Fruit fly (Drosophila melanogaster): ENCODE results near the gene Or67d.

Or67d gene

dm6 chr3L:10262827-10263226 is 10.2 kb upstream of the Or67d start (continued):
- TF ChIP-seq svp (GFP tag), result peak; percentile 67
- peak; percentile 2 for TF ChIP-seq Eip75B (GFP tag; optimal IDR thresholded peaks at IDR 0.05)
- peak; percentile 27 for TF ChIP-seq dsx (GFP tag; optimal IDR thresholded peaks at IDR 0.05; ENCODE audit: poor library complexity, severe bottlenecking)

dm6 chr3L:10267011-10267410 is 6.0 kb upstream of the Or67d start, which contains the start of gene can:
Gene can, minus strand, starts transcription at chr3L:10267111.
- TF ChIP-seq CG6163 (GFP tag; IDR thresholded peaks at IDR 0.05) (no peak), CG4318 (GFP tag; optimal IDR thresholded peaks at IDR 0.05) (no peak), CG11762 (GFP tag; optimal IDR thresholded peaks at IDR 0.05; ENCODE audit: insufficient read depth) (no peak), CG11294 (GFP tag; IDR thresholded peaks at IDR 0.05) (no peak), CG16779 (tag; optimal IDR thresholded peaks at IDR 0.05) (no peak), acj6 (GFP tag; optimal IDR thresholded peaks at IDR 0.05) (no peak), Met (GFP tag; optimal IDR thresholded peaks at IDR 0.05) (no peak), esn (GFP tag; optimal IDR thresholded peaks at IDR 0.05) (no peak), CG8632 (GFP tag; optimal IDR thresholded peaks at IDR 0.05) (no peak), CG3919 (GFP tag; optimal IDR thresholded peaks at IDR 0.05) (no peak), CG6854 (GFP tag; optimal IDR thresholded peaks at IDR 0.05) (no peak), Blimp-1 (GFP tag; optimal IDR thresholded peaks at IDR 0.05) (no peak), Eip93F (GFP tag; optimal IDR thresholded peaks at IDR 0.05) (no peak), cyc (GFP tag; optimal IDR thresholded peaks at IDR 0.05) (no peak), pdm3 (GFP tag; optimal IDR thresholded peaks at IDR 0.05) (no peak), Sox14 (GFP tag; optimal IDR thresholded peaks at IDR 0.05) (no peak), OdsH (GFP tag; optimal IDR thresholded peaks at IDR 0.05) (no peak), CG9139 (GFP tag; optimal IDR thresholded peaks at IDR 0.05) (no peak), spab (GFP tag; optimal IDR thresholded peaks at IDR 0.05) (no peak)

- TF ChIP-seq Ets21C (GFP tag; optimal IDR thresholded peaks at IDR 0.05), result peak; percentile 16
- TF ChIP-seq CG9139 (GFP tag; optimal IDR thresholded peaks at IDR 0.05), result no peak
- peak; percentile 55 for TF ChIP-seq Met (GFP tag; optimal IDR thresholded peaks at IDR 0.05)
- peak; percentile 35 for TF ChIP-seq achi (GFP tag; optimal IDR thresholded peaks at IDR 0.05)
- peak; percentile 20 for TF ChIP-seq topi (GFP tag; optimal IDR thresholded peaks at IDR 0.05)
- TF ChIP-seq Hr38 (GFP tag; optimal IDR thresholded peaks at IDR 0.05), result no peak
- TF ChIP-seq CG11902 (GFP tag; optimal IDR thresholded peaks at IDR 0.05), result no peak
- TF ChIP-seq svp (GFP tag), result peak; percentile 83
- no peak for TF ChIP-seq Eip93F (GFP tag; optimal IDR thresholded peaks at IDR 0.05)
- TF ChIP-seq CG3032 (tag; optimal IDR thresholded peaks at IDR 0.05), result peak; percentile 14
- TF ChIP-seq Ets96B (tag; optimal IDR thresholded peaks at IDR 0.05), result peak; percentile 14
- TF ChIP-seq Blimp-1 (GFP tag; optimal IDR thresholded peaks at IDR 0.05), result no peak
- peak; percentile 42 for TF ChIP-seq vri (GFP tag; optimal IDR thresholded peaks at IDR 0.05)
- TF ChIP-seq CG16779 (tag; optimal IDR thresholded peaks at IDR 0.05), result no peak
- no peak for TF ChIP-seq fkh (GFP tag; optimal IDR thresholded peaks at IDR 0.05)
- peak; percentile 10 for TF ChIP-seq Sox14 (GFP tag; optimal IDR thresholded peaks at IDR 0.05)
- no peak for TF ChIP-seq net (GFP tag; optimal IDR thresholded peaks at IDR 0.05)
- TF ChIP-seq CG10669 (GFP tag; optimal IDR thresholded peaks at IDR 0.05), result peak; percentile 8
- no peak for TF ChIP-seq CG6276 (GFP tag; optimal IDR thresholded peaks at IDR 0.05)
- TF ChIP-seq CG31627 (GFP tag; optimal IDR thresholded peaks at IDR 0.05), result peak; percentile 63
- TF ChIP-seq CG4318 (GFP tag; optimal IDR thresholded peaks at IDR 0.05), result no peak
- peak; percentile 9 for TF ChIP-seq OdsH (GFP tag; optimal IDR thresholded peaks at IDR 0.05)
- no peak for TF ChIP-seq salr (GFP tag; optimal IDR thresholded peaks at IDR 0.05)
- TF ChIP-seq ss (GFP tag; optimal IDR thresholded peaks at IDR 0.05), result peak in 1 of 2 experiments; percentile 40
- peak; percentile 52 for TF ChIP-seq Hr39 (GFP tag; optimal IDR thresholded peaks at IDR 0.05)
- no peak for TF ChIP-seq Sox15 (GFP tag; optimal IDR thresholded peaks at IDR 0.05)
- peak; percentile 14 for TF ChIP-seq CG34406 (GFP tag; optimal IDR thresholded peaks at IDR 0.05)
- TF ChIP-seq fd59A (GFP tag; optimal IDR thresholded peaks at IDR 0.05), result peak; percentile 26
- TF ChIP-seq Smox (GFP tag; optimal IDR thresholded peaks at IDR 0.05), result peak; percentile 57
- TF ChIP-seq pdm3 (GFP tag; optimal IDR thresholded peaks at IDR 0.05), result peak; percentile 30
- peak; percentile 39 for TF ChIP-seq acj6 (GFP tag; optimal IDR thresholded peaks at IDR 0.05)
- TF ChIP-seq CG8319 (GFP tag; optimal IDR thresholded peaks at IDR 0.05), result no peak
- TF ChIP-seq CG6808 (GFP tag; optimal IDR thresholded peaks at IDR 0.05), result no peak
- TF ChIP-seq spab (GFP tag; optimal IDR thresholded peaks at IDR 0.05), result no peak
- peak; percentile 31 for TF ChIP-seq CG10631 (GFP tag; optimal IDR thresholded peaks at IDR 0.05)
- no peak for TF ChIP-seq dac (GFP tag; optimal IDR thresholded peaks at IDR 0.05)
- peak; percentile 88 for TF ChIP-seq Eip78C (GFP tag)
Observed at dm6 chr3L:10267605-10268004, 5.4 kb upstream of the Or67d start.

Measured in whole organism, prepupa.